Worm (Caenorhabditis elegans) whole organism, mixed stage, embryonic: ENCODE data around the gene Y47G7B.2.

Experiments used
- M03D4.4 ChIP-seq: sonication (generic microtip); optimal IDR thresholded peaks from 2 replicates; lab custom pipeline; 2017; ENCODE audit warnings: mild to moderate bottlenecking, missing genetic modification characterization, missing compliant biosample characterization
- bed-3 ChIP-seq: fragments of 200-800 bp; sonication (Bioruptor generic); optimal IDR thresholded peaks from 3 replicates; lab custom pipeline; 2018; ENCODE audit warnings: mild to moderate bottlenecking, missing genetic modification characterization, moderate library complexity, missing compliant biosample characterization
- blmp-1 ChIP-seq: fragments of 150-350 bp; optimal IDR thresholded peaks from 2 replicates; lab custom pipeline; 2014; ENCODE audit warnings: missing biosample characterization, missing genetic modification characterization
- ceh-39 ChIP-seq: fragments of 150-350 bp; optimal IDR thresholded peaks from 2 replicates; lab custom pipeline; 2014; ENCODE audit warnings: missing biosample characterization, missing genetic modification characterization
- ceh-83 ChIP-seq: fragments of 200-800 bp; sonication (Bioruptor generic); optimal IDR thresholded peaks from 2 replicates; lab custom pipeline; 2018; ENCODE audit warnings: mild to moderate bottlenecking, missing genetic modification characterization, missing compliant biosample characterization
- cnd-1 ChIP-seq: fragments of 200-800 bp; sonication (Bioruptor generic); optimal IDR thresholded peaks from 2 replicates; lab custom pipeline; 2018; ENCODE audit warnings: mild to moderate bottlenecking, missing genetic modification characterization, missing compliant biosample characterization
- drap-1 ChIP-seq: fragments of 200-800 bp; sonication (Bioruptor generic); optimal IDR thresholded peaks from 3 replicates; lab custom pipeline; 2018; ENCODE audit warnings: mild to moderate bottlenecking, missing genetic modification characterization, missing compliant biosample characterization
- elt-1 ChIP-seq: sonication (generic microtip); optimal IDR thresholded peaks from 2 replicates; lab custom pipeline; 2017; ENCODE audit warnings: missing genetic modification characterization, mild to moderate bottlenecking, missing compliant biosample characterization, antibody characterized with exemption, moderate library complexity, borderline replicate concordance; ENCODE audit not compliant: insufficient read depth
- elt-3 ChIP-seq: fragments of 150-350 bp; optimal IDR thresholded peaks from 2 replicates; lab custom pipeline; 2014; ENCODE audit warnings: missing biosample characterization, missing genetic modification characterization
- flh-1 ChIP-seq: fragments of 200-800 bp; sonication (Bioruptor generic); optimal IDR thresholded peaks from 2 replicates; lab custom pipeline; 2018; ENCODE audit warnings: mild to moderate bottlenecking, missing genetic modification characterization, moderate library complexity, missing compliant biosample characterization
- hlh-1 ChIP-seq: fragments of 150-350 bp; optimal IDR thresholded peaks from 2 replicates; lab custom pipeline; 2014; ENCODE audit warnings: missing biosample characterization, missing genetic modification reagents, missing genetic modification characterization
- lin-13 ChIP-seq: fragments of 150-350 bp; optimal IDR thresholded peaks from 2 replicates; lab custom pipeline; 2014; ENCODE audit warnings: missing biosample characterization, missing genetic modification characterization
- lsy-2 ChIP-seq: fragments of 150-350 bp; optimal IDR thresholded peaks from 2 replicates; lab custom pipeline; 2014; ENCODE audit warnings: missing biosample characterization, missing genetic modification characterization
- mab-5 ChIP-seq: fragments of 150-350 bp; optimal IDR thresholded peaks from 2 replicates; lab custom pipeline; 2014; ENCODE audit warnings: missing biosample characterization, missing genetic modification characterization
- mls-2 ChIP-seq: sonication (generic microtip); optimal IDR thresholded peaks from 2 replicates; lab custom pipeline; 2016; ENCODE audit warnings: mild to moderate bottlenecking, missing genetic modification characterization, moderate library complexity, missing compliant biosample characterization
- nhr-12 ChIP-seq: fragments of 150-350 bp; optimal IDR thresholded peaks from 2 replicates; lab custom pipeline; 2014; ENCODE audit warnings: missing biosample characterization, missing genetic modification characterization
- nhr-2 ChIP-seq: fragments of 150-350 bp; optimal IDR thresholded peaks from 2 replicates; lab custom pipeline; 2014; ENCODE audit warnings: missing biosample characterization, missing genetic modification characterization
- nhr-237 ChIP-seq: fragments of 150-350 bp; optimal IDR thresholded peaks from 2 replicates; lab custom pipeline; 2014; ENCODE audit warnings: missing biosample characterization, missing genetic modification characterization
- nhr-28 ChIP-seq: fragments of 150-350 bp; optimal IDR thresholded peaks from 2 replicates; lab custom pipeline; 2014; ENCODE audit warnings: missing biosample characterization, missing genetic modification characterization
- nhr-76 ChIP-seq: sonication (generic microtip); optimal IDR thresholded peaks from 2 replicates; lab custom pipeline; 2017; ENCODE audit warnings: missing biosample characterization, missing genetic modification characterization
- sem-2 ChIP-seq: fragments of 200-800 bp; sonication (Bioruptor generic); optimal IDR thresholded peaks from 2 replicates; lab custom pipeline; 2018; ENCODE audit warnings: mild to moderate bottlenecking, missing genetic modification characterization, missing compliant biosample characterization
- sptf-1 ChIP-seq: sonication (generic microtip); optimal IDR thresholded peaks from 2 replicates; lab custom pipeline; 2017; ENCODE audit warnings: mild to moderate bottlenecking, missing genetic modification characterization, moderate library complexity, missing compliant biosample characterization
- tbx-8 ChIP-seq: fragments of 200-800 bp; sonication (Bioruptor generic); optimal IDR thresholded peaks from 2 replicates; lab custom pipeline; 2018; ENCODE audit warnings: mild to moderate bottlenecking, missing genetic modification characterization, moderate library complexity, missing compliant biosample characterization
- unc-120 ChIP-seq: sonication (generic microtip); optimal IDR thresholded peaks from 2 replicates; lab custom pipeline; 2017; ENCODE audit warnings: missing genetic modification characterization, missing compliant biosample characterization; ENCODE audit not compliant: poor library complexity, severe bottlenecking
- unc-39 ChIP-seq: fragments of 150-350 bp; optimal IDR thresholded peaks from 2 replicates; lab custom pipeline; 2014; ENCODE audit warnings: missing biosample characterization, missing genetic modification characterization
- zip-8 ChIP-seq: fragments of 150-350 bp; optimal IDR thresholded peaks from 2 replicates; lab custom pipeline; 2014; ENCODE audit warnings: missing biosample characterization, missing genetic modification characterization
- ztf-11 ChIP-seq: fragments of 150-350 bp; optimal IDR thresholded peaks from 2 replicates; lab custom pipeline; 2014; ENCODE audit warnings: missing biosample characterization, missing genetic modification characterization

Gene Y47G7B.2

ce11 chrII:2742251-2742650, 34.4 kb upstream of the Y47G7B.2 start, which contains the start of gene T05A8.7:
TSS of gene T05A8.7 (minus strand) at chrII:2742351.
- TF ChIP-seq mls-2 (tag; lab: Kevin White, UChicago) = no peak
- no peak for TF ChIP-seq nhr-28
- no peak for TF ChIP-seq ztf-11
- no peak for TF ChIP-seq nhr-237
- TF ChIP-seq zip-8 = no peak
- no peak for TF ChIP-seq flh-1 (GFP tag; lab: Kevin White, UChicago)
- TF ChIP-seq lsy-2 (tag; lab: Kevin White, UChicago) = no peak
- TF ChIP-seq elt-3 = no peak
- TF ChIP-seq hlh-1 (tag; lab: Kevin White, UChicago) = no peak
- no peak for TF ChIP-seq drap-1 (GFP tag; lab: Kevin White, UChicago)
- TF ChIP-seq blmp-1 (tag; lab: Kevin White, UChicago) = no peak
- TF ChIP-seq ceh-83 (GFP tag; lab: Kevin White, UChicago) = no peak
- TF ChIP-seq tbx-8 (GFP tag; lab: Kevin White, UChicago) = no peak
- no peak for TF ChIP-seq unc-120
- no peak for TF ChIP-seq nhr-2 (tag; lab: Kevin White, UChicago)

- TF ChIP-seq unc-120 = no peak
- no peak for TF ChIP-seq mls-2 (tag; lab: Kevin White, UChicago)
- no peak for TF ChIP-seq mab-5 (tag; lab: Kevin White, UChicago)
- TF ChIP-seq M03D4.4 (tag; lab: Kevin White, UChicago) = no peak
- TF ChIP-seq nhr-2 (tag; lab: Kevin White, UChicago) = no peak
- TF ChIP-seq blmp-1 (tag; lab: Kevin White, UChicago) = no peak
- TF ChIP-seq bed-3 = no peak
- TF ChIP-seq drap-1 (GFP tag; lab: Kevin White, UChicago) = no peak
Observed at ce11 chrII:2741405-2741804, 33.6 kb upstream of the Y47G7B.2 start.

- TF ChIP-seq ceh-83 (GFP tag; lab: Kevin White, UChicago) (no peak), hlh-1 (tag; lab: Kevin White, UChicago) (no peak), zip-8 (no peak), nhr-237 (no peak), nhr-28 (no peak), sptf-1 (no peak), ceh-39 (no peak), nhr-12 (tag; lab: Kevin White, UChicago) (no peak), sem-2 (GFP tag; lab: Kevin White, UChicago) (no peak)
- TF ChIP-seq, all 35 proteins: peak for 0
Observed at ce11 chrII:2739619-2740018, 31.8 kb upstream of the Y47G7B.2 start, which contains the start of gene T05A8.6. TSS of gene T05A8.6 (minus strand) at chrII:2739719.

- TF ChIP-seq cnd-1 (tag; lab: Kevin White, UChicago) (no peak), mab-5 (tag; lab: Kevin White, UChicago) (no peak), elt-1 (tag; lab: Kevin White, UChicago) (no peak), nhr-76 (tag; lab: Kevin White, UChicago) (no peak), flh-1 (GFP tag; lab: Kevin White, UChicago) (no peak), elt-3 (no peak), unc-120 (no peak), ceh-39 (no peak), ztf-11 (no peak)
- TF ChIP-seq, all 35 proteins: peak for 0
Observed at ce11 chrII:2736938-2737337, 29.1 kb upstream of the Y47G7B.2 start.

- TF ChIP-seq nhr-28 (no peak), tbx-8 (GFP tag; lab: Kevin White, UChicago) (no peak), lin-13 (tag; lab: Kevin White, UChicago) (no peak), nhr-76 (tag; lab: Kevin White, UChicago) (no peak), ztf-11 (no peak)
Observed at ce11 chrII:2736156-2736728, 28.4 kb upstream of the Y47G7B.2 start, which contains the start of gene T05A8.8. TSS of gene T05A8.8 (plus strand) at chrII:2736678.

- TF ChIP-seq nhr-12 (tag; lab: Kevin White, UChicago) (no peak), unc-39 (tag; lab: Kevin White, UChicago) (no peak), flh-1 (GFP tag; lab: Kevin White, UChicago) (no peak), ceh-39 (no peak), mls-2 (tag; lab: Kevin White, UChicago) (no peak), ztf-11 (no peak), nhr-28 (no peak)
Observed at ce11 chrII:2735644-2736043, 27.8 kb upstream of the Y47G7B.2 start.
